In genomic region chrX:8569159-8569558, ce11 we compare ENCODE assay signal across 8 worm cellular contexts.
TF ChIP-seq lines count a peak whose summit lies in the region.

No protein-coding gene starts in this region.

TF ChIP-seq in whole organism, L1 larva, 84 proteins besides CTCF, POLR2A, EP300 and RAD21 (continues in another document):
- TF ChIP-seq xbp-1 (tag; optimal IDR thresholded peaks at IDR 0.05; lab: Kevin White, UChicago) (no peak), grh-1 (GFP tag; IDR thresholded peaks at IDR 0.05; lab: Robert Waterston, UW) (no peak), zag-1 (tag; optimal IDR thresholded peaks at IDR 0.05; lab: Kevin White, UChicago) (no peak), nhr-47 (tag; optimal IDR thresholded peaks at IDR 0.05; lab: Kevin White, UChicago) (peak; percentile 5), nhr-12 (tag; optimal IDR thresholded peaks at IDR 0.05; lab: Kevin White, UChicago) (no peak), vab-15 (tag; optimal IDR thresholded peaks at IDR 0.05; lab: Kevin White, UChicago) (no peak), snu-23 (GFP tag; optimal IDR thresholded peaks at IDR 0.05; lab: Kevin White, UChicago) (peak; percentile 14), alr-1 (tag; optimal IDR thresholded peaks at IDR 0.05; lab: Kevin White, UChicago; ENCODE audit: borderline replicate concordance) (no peak), lin-13 (GFP tag; optimal IDR thresholded peaks at IDR 0.05; lab: Kevin White, UChicago) (no peak), fos-1 (tag; optimal IDR thresholded peaks at IDR 0.05; lab: Kevin White, UChicago) (no peak), dpl-1 (GFP tag; optimal IDR thresholded peaks at IDR 0.05; lab: Kevin White, UChicago) (no peak), mep-1 (tag; optimal IDR thresholded peaks at IDR 0.05; lab: Kevin White, UChicago) (no peak)

TF ChIP-seq in whole organism, L2 larva, 48 proteins besides CTCF, POLR2A, EP300 and RAD21 (continues in another document):
- TF ChIP-seq ztf-4 (tag; optimal IDR thresholded peaks at IDR 0.05; lab: Kevin White, UChicago) (no peak), nhr-77 (tag; optimal IDR thresholded peaks at IDR 0.05; lab: Kevin White, UChicago) (no peak), lin-39 (tag; optimal IDR thresholded peaks at IDR 0.05; lab: Kevin White, UChicago) (no peak), unc-55 (GFP tag; optimal IDR thresholded peaks at IDR 0.05; lab: Kevin White, UChicago) (peak; percentile 21), C34F6.9 (tag; optimal IDR thresholded peaks at IDR 0.05; lab: Kevin White, UChicago) (peak; percentile 6), fos-1 (tag; optimal IDR thresholded peaks at IDR 0.05; lab: Kevin White, UChicago) (no peak), ztf-11 (tag; optimal IDR thresholded peaks at IDR 0.05; lab: Kevin White, UChicago) (no peak), ama-1 (optimal IDR thresholded peaks at IDR 0.05; lab: Kevin White, UChicago) (no peak), nhr-25 (tag; optimal IDR thresholded peaks at IDR 0.05; lab: Kevin White, UChicago) (no peak), sem-4 (tag; optimal IDR thresholded peaks at IDR 0.05; lab: Kevin White, UChicago) (no peak), nhr-129 (tag; optimal IDR thresholded peaks at IDR 0.05; lab: Kevin White, UChicago) (peak; percentile 22), mbf-1 (tag; optimal IDR thresholded peaks at IDR 0.05; lab: Kevin White, UChicago) (no peak)

TF ChIP-seq in whole organism, L3 larva, 47 proteins besides CTCF, POLR2A, EP300 and RAD21:
- TF ChIP-seq nfya-1 (tag; optimal IDR thresholded peaks at IDR 0.05; lab: Kevin White, UChicago; ENCODE audit: insufficient read depth) (peak; percentile 47), tbx-2 (tag; optimal IDR thresholded peaks at IDR 0.05; lab: Kevin White, UChicago) (no peak), fos-1 (tag; optimal IDR thresholded peaks at IDR 0.05; lab: Kevin White, UChicago) (no peak), nhr-25 (tag; optimal IDR thresholded peaks at IDR 0.05; lab: Kevin White, UChicago) (no peak), lin-39 (tag; optimal IDR thresholded peaks at IDR 0.05; lab: Kevin White, UChicago) (peak; percentile 33)

TF ChIP-seq in whole organism, L4 larva, 104 proteins besides CTCF, POLR2A, EP300 and RAD21 (continues in another document):
- TF ChIP-seq sdz-12 (GFP tag; optimal IDR thresholded peaks at IDR 0.05; lab: Kevin White, UChicago) (no peak), ztf-11 (tag; optimal IDR thresholded peaks at IDR 0.05; lab: Kevin White, UChicago) (no peak), hmg-1.1 (GFP tag; IDR thresholded peaks at IDR 0.05; lab: Robert Waterston, UW) (peak; percentile 54; the same call in 1 of the 2 replicates), egl-43 (GFP tag; IDR thresholded peaks at IDR 0.05; lab: Robert Waterston, UW) (0 out of 2 replicates have a peak, but pooled peaks have one; percentile 46), nhr-76 (tag; optimal IDR thresholded peaks at IDR 0.05; lab: Kevin White, UChicago) (no peak), mes-2 (tag; optimal IDR thresholded peaks at IDR 0.05; lab: Kevin White, UChicago; ENCODE audit: poor library complexity, severe bottlenecking) (peak; percentile 47), Y75B8A.6 (GFP tag; IDR thresholded peaks at IDR 0.05; lab: Robert Waterston, UW) (no peak), unc-39 (tag; optimal IDR thresholded peaks at IDR 0.05; lab: Kevin White, UChicago) (no peak), dmd-9 (GFP tag; IDR thresholded peaks at IDR 0.05; lab: Robert Waterston, UW) (no peak), nhr-42 (GFP tag; IDR thresholded peaks at IDR 0.05; lab: Robert Waterston, UW) (no peak), nhr-77 (tag; optimal IDR thresholded peaks at IDR 0.05; lab: Kevin White, UChicago) (no peak), spr-3 (GFP tag; optimal IDR thresholded peaks at IDR 0.05; lab: Kevin White, UChicago) (no peak), dve-1 (tag; optimal IDR thresholded peaks at IDR 0.05; lab: Kevin White, UChicago; ENCODE audit: insufficient read depth) (no peak)

TF ChIP-seq in whole organism, early embryonic, 17 proteins besides CTCF, POLR2A, EP300 and RAD21:
- TF ChIP-seq F13C5.2 (tag; optimal IDR thresholded peaks at IDR 0.05; lab: Kevin White, UChicago) (no peak), hnd-1 (tag; optimal IDR thresholded peaks at IDR 0.05; lab: Kevin White, UChicago) (no peak), B0310.2 (tag; optimal IDR thresholded peaks at IDR 0.05; lab: Kevin White, UChicago) (no peak), hmg-4 (GFP tag; optimal IDR thresholded peaks at IDR 0.05; lab: Kevin White, UChicago) (peak; percentile 67), tbx-37 (GFP tag; conservative IDR thresholded peaks at IDR 0.05; lab: Robert Waterston, UW) (no peak)

TF ChIP-seq in whole organism, late embryonic, 69 proteins besides CTCF, POLR2A, EP300 and RAD21:
- TF ChIP-seq ceh-19 (GFP tag; optimal IDR thresholded peaks at IDR 0.05; lab: Kevin White, UChicago) (peak; percentile 34), hlh-30 (tag; optimal IDR thresholded peaks at IDR 0.05; lab: Kevin White, UChicago; ENCODE audit: insufficient read depth) (no peak), ref-2 (tag; optimal IDR thresholded peaks at IDR 0.05; lab: Kevin White, UChicago) (peak; percentile 29), ama-1 (optimal IDR thresholded peaks at IDR 0.05; lab: Kevin White, UChicago) (no peak), syd-9 (tag; optimal IDR thresholded peaks at IDR 0.05; lab: Kevin White, UChicago) (peak; percentile 14), F13H6.1 (tag; optimal IDR thresholded peaks at IDR 0.05; lab: Kevin White, UChicago) (no peak), ceh-31 (tag; optimal IDR thresholded peaks at IDR 0.05; lab: Kevin White, UChicago) (peak; percentile 9), rnt-1 (tag; optimal IDR thresholded peaks at IDR 0.05; lab: Kevin White, UChicago) (peak; percentile 1), nhr-11 (tag; optimal IDR thresholded peaks at IDR 0.05; lab: Kevin White, UChicago) (no peak), nfya-1 (tag; optimal IDR thresholded peaks at IDR 0.05; lab: Kevin White, UChicago) (peak; percentile 28), elt-2 (tag; optimal IDR thresholded peaks at IDR 0.05; lab: Kevin White, UChicago) (no peak), zip-5 (tag; optimal IDR thresholded peaks at IDR 0.05; lab: Kevin White, UChicago) (no peak)

TF ChIP-seq in whole organism, mixed stage, embryonic, 35 proteins besides CTCF, POLR2A, EP300 and RAD21 (continues in another document):
- no peak for TF ChIP-seq cnd-1 (tag; optimal IDR thresholded peaks at IDR 0.05; lab: Kevin White, UChicago)
- no peak for TF ChIP-seq tbx-8 (GFP tag; optimal IDR thresholded peaks at IDR 0.05; lab: Kevin White, UChicago)
- TF ChIP-seq nhr-76 (tag; optimal IDR thresholded peaks at IDR 0.05; lab: Kevin White, UChicago) = no peak
- TF ChIP-seq pha-4 (tag; optimal IDR thresholded peaks at IDR 0.05; lab: Kevin White, UChicago) = no peak
- TF ChIP-seq snpc-4 (tag; optimal IDR thresholded peaks at IDR 0.05; lab: Kevin White, UChicago) = no peak
- TF ChIP-seq blmp-1 (tag; optimal IDR thresholded peaks at IDR 0.05; lab: Kevin White, UChicago) = no peak
- peak; percentile 11 for TF ChIP-seq unc-120 (tag; optimal IDR thresholded peaks at IDR 0.05; lab: Kevin White, UChicago; ENCODE audit: poor library complexity, severe bottlenecking)
- no peak for TF ChIP-seq mep-1 (tag; optimal IDR thresholded peaks at IDR 0.05; lab: Kevin White, UChicago)
- TF ChIP-seq unc-62 (GFP tag; optimal IDR thresholded peaks at IDR 0.05; lab: Kevin White, UChicago) = no peak
- TF ChIP-seq flh-1 (GFP tag; optimal IDR thresholded peaks at IDR 0.05; lab: Kevin White, UChicago) = no peak
- TF ChIP-seq sptf-1 (tag; optimal IDR thresholded peaks at IDR 0.05; lab: Kevin White, UChicago) = peak; percentile 21
- no peak for TF ChIP-seq zip-8 (tag; optimal IDR thresholded peaks at IDR 0.05; lab: Kevin White, UChicago)
- TF ChIP-seq nhr-28 (tag; optimal IDR thresholded peaks at IDR 0.05; lab: Kevin White, UChicago) = no peak
- TF ChIP-seq ham-2 (GFP tag; optimal IDR thresholded peaks at IDR 0.05; lab: Kevin White, UChicago) = no peak
- no peak for TF ChIP-seq elt-1 (tag; optimal IDR thresholded peaks at IDR 0.05; lab: Kevin White, UChicago; ENCODE audit: borderline replicate concordance, insufficient read depth)
- no peak for TF ChIP-seq ces-1 (GFP tag; optimal IDR thresholded peaks at IDR 0.05; lab: Kevin White, UChicago)
- no peak for TF ChIP-seq elt-3 (tag; optimal IDR thresholded peaks at IDR 0.05; lab: Kevin White, UChicago)
- TF ChIP-seq lin-32 (GFP tag; optimal IDR thresholded peaks at IDR 0.05; lab: Kevin White, UChicago) = no peak
- TF ChIP-seq drap-1 (GFP tag; optimal IDR thresholded peaks at IDR 0.05; lab: Kevin White, UChicago) = no peak
- TF ChIP-seq hlh-1 (tag; optimal IDR thresholded peaks at IDR 0.05; lab: Kevin White, UChicago) = no peak

TF ChIP-seq in whole organism, young adult, 124 proteins besides CTCF, POLR2A, EP300 and RAD21:
- TF ChIP-seq ccch-3 (GFP tag; optimal IDR thresholded peaks at IDR 0.05; lab: Kevin White, UChicago) = no peak
- TF ChIP-seq B0336.3 (GFP tag; IDR thresholded peaks at IDR 0.05; lab: Robert Waterston, UW) = no peak
- peak; percentile 26 for TF ChIP-seq ceh-27 (GFP tag; optimal IDR thresholded peaks at IDR 0.05; lab: Kevin White, UChicago)
- 0 out of 2 replicates have a peak, but pooled peaks have one; percentile 15 for TF ChIP-seq zfh-2 (GFP tag; conservative IDR thresholded peaks at IDR 0.05; lab: Robert Waterston, UW)
- no peak for TF ChIP-seq ceh-100 (GFP tag; IDR thresholded peaks at IDR 0.05; lab: Robert Waterston, UW)
